Fruit fly (Drosophila melanogaster) whole organism, adult: ENCODE data around the gene Mocs2B.

Experiments used
- CG11617 ChIP-seq: fragments of 200-800 bp; sonication (Bioruptor generic); optimal IDR thresholded peaks from 2 replicates; lab custom pipeline; 2017; ENCODE audit warnings: mild to moderate bottlenecking, missing biosample characterization, missing genetic modification reagents, missing genetic modification characterization
- CG12768 ChIP-seq: fragments of 200-800 bp; sonication (Bioruptor generic); optimal IDR thresholded peaks from 2 replicates; lab custom pipeline; 2017; ENCODE audit warnings: missing biosample characterization, missing genetic modification characterization, mild to moderate bottlenecking, moderate library complexity, missing genetic modification reagents
- CG14711 ChIP-seq: fragments of 200-800 bp; sonication (Bioruptor generic); optimal IDR thresholded peaks from 2 replicates; lab custom pipeline; 2018; ENCODE audit warnings: missing biosample characterization, mild to moderate bottlenecking, missing genetic modification characterization, moderate library complexity
- CG1620 ChIP-seq: fragments of 200-800 bp; sonication (Bioruptor generic); optimal IDR thresholded peaks from 2 replicates; lab custom pipeline; 2016; ENCODE audit warnings: missing biosample characterization, missing genetic modification characterization
- CG33017 ChIP-seq: fragments of 200-800 bp; sonication (Bioruptor generic); optimal IDR thresholded peaks from 2 replicates; lab custom pipeline; 2018; ENCODE audit warnings: missing biosample characterization, mild to moderate bottlenecking, missing genetic modification characterization, moderate library complexity
- CG5204 ChIP-seq: fragments of 200-800 bp; sonication (Bioruptor generic); optimal IDR thresholded peaks from 2 replicates; lab custom pipeline; 2016; ENCODE audit warnings: missing biosample characterization, missing genetic modification characterization
- CG7045 ChIP-seq: fragments of 200-800 bp; sonication (Bioruptor generic); optimal IDR thresholded peaks from 2 replicates; lab custom pipeline; 2017; ENCODE audit warnings: missing biosample characterization, mild to moderate bottlenecking, missing genetic modification characterization
- CG7101 ChIP-seq: fragments of 200-800 bp; sonication (Bioruptor generic); optimal IDR thresholded peaks from 2 replicates; lab custom pipeline; 2018; ENCODE audit warnings: missing biosample characterization, mild to moderate bottlenecking, missing genetic modification characterization, moderate library complexity
- Clk ChIP-seq: fragments of 200-800 bp; sonication (Bioruptor generic); optimal IDR thresholded peaks from 2 replicates; lab custom pipeline; 2017; ENCODE audit warnings: missing biosample characterization, missing genetic modification characterization
- Crg-1 ChIP-seq: fragments of 200-800 bp; sonication (Bioruptor generic); optimal IDR thresholded peaks from 2 replicates; lab custom pipeline; 2016; ENCODE audit warnings: missing biosample characterization, missing genetic modification characterization
- Hr96 ChIP-seq: fragments of 200-800 bp; sonication (Bioruptor generic); optimal IDR thresholded peaks from 2 replicates; lab custom pipeline; 2016; ENCODE audit warnings: missing biosample characterization, missing genetic modification characterization
- Mnt ChIP-seq: fragments of 200-800 bp; sonication (Bioruptor generic); optimal IDR thresholded peaks from 2 replicates; lab custom pipeline; 2016; ENCODE audit warnings: missing biosample characterization, mild to moderate bottlenecking, missing genetic modification characterization
- bab1 ChIP-seq: fragments of 200-800 bp; sonication (Bioruptor generic); optimal IDR thresholded peaks from 3 replicates; lab custom pipeline; 2019; ENCODE audit warnings: missing biosample characterization, mild to moderate bottlenecking, missing genetic modification characterization, moderate library complexity
- cic ChIP-seq: fragments of 200-800 bp; sonication (Bioruptor generic); optimal IDR thresholded peaks from 2 replicates; lab custom pipeline; 2017; ENCODE audit warnings: missing biosample characterization, mild to moderate bottlenecking, missing genetic modification characterization, moderate library complexity
- cnc ChIP-seq, 2 experiments: fragments of >200 bp; optimal IDR thresholded peaks; 2 replicates each; lab custom pipeline; 2017
- kay ChIP-seq: fragments of 200-800 bp; sonication (Bioruptor generic); peaks from one replicate; lab custom pipeline; 2016; ENCODE audit warnings: missing biosample characterization, missing genetic modification characterization, borderline replicate concordance
- ovo ChIP-seq: fragments of 200-800 bp; sonication (Bioruptor generic); optimal IDR thresholded peaks from 2 replicates; lab custom pipeline; 2016; ENCODE audit warnings: missing biosample characterization, missing genetic modification characterization
- pad ChIP-seq: fragments of 200-800 bp; sonication (Bioruptor generic); optimal IDR thresholded peaks from 3 replicates; lab custom pipeline; 2017; ENCODE audit warnings: missing biosample characterization, missing genetic modification characterization, mild to moderate bottlenecking, moderate library complexity, missing genetic modification reagents
- tj ChIP-seq: fragments of 200-800 bp; sonication (Bioruptor generic); optimal IDR thresholded peaks from 3 replicates; lab custom pipeline; 2017; ENCODE audit warnings: missing biosample characterization, mild to moderate bottlenecking, missing genetic modification characterization, moderate library complexity
- toe ChIP-seq: fragments of 200-800 bp; sonication (Bioruptor generic); optimal IDR thresholded peaks from 2 replicates; lab custom pipeline; 2016; ENCODE audit warnings: missing biosample characterization, missing genetic modification characterization

The Mocs2B gene

DNA sequence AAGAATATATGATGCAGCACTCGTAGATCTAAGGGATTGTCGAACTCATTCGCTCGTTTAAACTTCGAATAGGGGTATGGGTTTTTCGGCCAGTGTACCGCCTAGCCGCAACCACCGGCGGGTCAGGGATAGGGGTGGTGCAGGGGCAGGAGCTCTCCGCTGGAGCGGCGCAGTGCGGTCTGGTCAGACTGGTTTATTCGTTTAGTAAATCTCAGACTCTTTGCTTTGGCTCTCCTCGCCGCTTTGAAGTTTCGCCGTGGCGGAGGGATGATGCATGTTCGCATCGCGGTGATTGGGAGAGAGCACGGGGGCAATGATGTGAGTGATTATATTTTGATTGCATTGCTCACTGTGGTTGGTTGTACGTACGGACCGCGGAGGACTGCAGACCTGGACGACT is 44.8 kb downstream of the Mocs2B start, which contains the start of gene fd96Ca:
TSS of gene fd96Ca (plus strand) at position 337 of the 400 bp plus-strand sequence.
- TF ChIP-seq CG7101 (tag; lab: Kevin White, UChicago): no peak
- TF ChIP-seq cnc (optimal IDR thresholded peaks at IDR 0.05; lab: Kevin White, UChicago): no peak
- no peak for TF ChIP-seq CG1620
- TF ChIP-seq Crg-1: no peak
- TF ChIP-seq cic (GFP tag; lab: Kevin White, UChicago): no peak
- TF ChIP-seq pad (GFP tag; lab: Kevin White, UChicago): no peak
- no peak for TF ChIP-seq CG11617 (GFP tag; lab: Kevin White, UChicago)
- TF ChIP-seq toe (GFP tag; lab: Kevin White, UChicago): no peak
- no peak for TF ChIP-seq CG14711
- TF ChIP-seq Hr96 (GFP tag; lab: Kevin White, UChicago): no peak
- TF ChIP-seq bab1 (GFP tag; lab: Kevin White, UChicago): no peak

DNA sequence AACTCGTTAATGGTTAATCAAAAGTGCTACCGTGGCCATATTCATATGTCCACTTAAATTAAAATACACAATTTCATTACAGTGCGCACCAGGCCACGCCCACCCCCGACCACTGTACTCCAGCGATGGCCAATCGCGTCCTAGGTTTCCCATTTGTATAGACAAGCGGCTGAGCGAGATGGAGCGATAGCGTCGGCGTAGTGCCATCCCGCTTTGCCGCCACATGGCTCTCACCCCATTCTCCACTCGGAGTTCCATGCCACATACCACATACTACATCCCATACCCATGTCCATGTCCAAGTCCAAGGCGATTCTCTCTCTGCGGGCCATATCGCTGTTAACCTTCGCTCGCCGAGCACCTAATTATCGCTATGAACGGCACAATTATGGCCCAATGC is 46.7 kb downstream of the Mocs2B start:
- TF ChIP-seq bab1 (GFP tag; lab: Kevin White, UChicago) (no peak), pad (GFP tag; lab: Kevin White, UChicago) (peak; percentile 2)

DNA sequence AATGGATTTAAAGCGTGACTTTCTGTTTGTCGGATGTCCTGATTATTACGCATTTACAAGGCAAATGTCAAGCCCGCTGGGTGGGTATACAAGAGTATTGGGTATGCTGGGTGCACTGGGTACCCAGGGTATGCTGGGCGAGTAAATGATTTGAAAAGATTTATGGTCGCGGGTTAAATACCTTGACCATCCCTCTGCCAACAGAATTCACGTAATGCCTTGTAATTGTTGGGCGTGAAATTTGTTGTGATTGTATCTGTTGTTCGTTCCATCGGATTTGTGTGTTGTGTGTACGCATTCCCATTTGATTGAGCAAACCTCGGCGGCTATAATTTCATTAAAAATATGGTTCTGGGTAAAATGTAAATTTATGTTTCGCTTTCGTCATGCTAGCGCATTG is 48.5 kb downstream of the Mocs2B start:
- TF ChIP-seq CG33017 (tag; lab: Kevin White, UChicago) (no peak), Clk (GFP tag; lab: Kevin White, UChicago) (no peak), cic (GFP tag; lab: Kevin White, UChicago) (no peak), CG5204 (GFP tag; lab: Kevin White, UChicago) (no peak), pad (GFP tag; lab: Kevin White, UChicago) (no peak), kay (no peak), Mnt (GFP tag; lab: Kevin White, UChicago) (no peak), CG1620 (no peak), CG7101 (tag; lab: Kevin White, UChicago) (no peak), bab1 (GFP tag; lab: Kevin White, UChicago) (no peak), Crg-1 (no peak), CG12768 (GFP tag; lab: Kevin White, UChicago) (no peak), tj (GFP tag; lab: Kevin White, UChicago) (no peak)

DNA sequence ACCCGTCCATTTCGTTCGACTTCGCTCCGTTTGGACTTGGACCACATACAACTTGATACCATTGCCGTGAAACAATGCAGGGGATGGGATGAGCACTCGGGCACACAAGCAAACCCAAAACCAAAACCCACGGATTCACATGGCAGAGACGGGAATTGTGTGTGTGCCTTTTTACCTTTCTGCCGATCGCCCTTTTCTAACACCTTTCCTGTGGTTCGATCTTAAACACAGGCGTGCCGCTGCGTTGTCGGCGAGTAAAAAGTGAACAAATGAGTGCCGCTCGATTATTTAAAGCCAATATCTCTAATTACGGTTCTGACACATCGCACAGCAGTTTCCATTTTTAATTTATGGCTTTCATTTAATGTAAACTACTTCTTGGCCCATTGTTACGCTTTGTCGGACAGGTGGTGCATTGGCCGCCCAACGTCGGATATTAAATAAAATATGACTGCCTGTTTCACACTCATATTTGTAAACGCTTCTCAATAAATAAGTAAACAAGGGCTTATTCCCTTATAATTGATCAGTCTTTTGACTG is 49.8 kb downstream of the Mocs2B start:
- TF ChIP-seq CG7101 (tag; lab: Kevin White, UChicago) (no peak), cic (GFP tag; lab: Kevin White, UChicago) (no peak), ovo (GFP tag; lab: Kevin White, UChicago) (no peak), toe (GFP tag; lab: Kevin White, UChicago) (no peak), Mnt (GFP tag; lab: Kevin White, UChicago) (no peak), tj (GFP tag; lab: Kevin White, UChicago) (no peak), CG7045 (GFP tag; lab: Kevin White, UChicago) (no peak), Crg-1 (no peak), CG1620 (no peak), Clk (GFP tag; lab: Kevin White, UChicago) (no peak), CG11617 (GFP tag; lab: Kevin White, UChicago) (no peak), cnc (optimal IDR thresholded peaks at IDR 0.05; lab: Kevin White, UChicago) (no peak), kay (no peak), CG12768 (GFP tag; lab: Kevin White, UChicago) (no peak)
